Worm (Caenorhabditis elegans): ENCODE data around the gene mig-18.
"Not testable (repeated sequence)": the region's sequence is repeated elsewhere in the genome, so short reads cannot be mapped to it uniquely, and the experiment has no call there.

The mig-18 gene

ce11 chrIII:13390789-13391188, 12.2 kb upstream of the mig-18 start:
- TF ChIP-seq zag-1 (tag; optimal IDR thresholded peaks at IDR 0.05) (no peak), nhr-11 (tag; optimal IDR thresholded peaks at IDR 0.05) (no peak), unc-39 (tag; optimal IDR thresholded peaks at IDR 0.05) (no peak), jun-1 (tag; optimal IDR thresholded peaks at IDR 0.05) (no peak)

DNA sequence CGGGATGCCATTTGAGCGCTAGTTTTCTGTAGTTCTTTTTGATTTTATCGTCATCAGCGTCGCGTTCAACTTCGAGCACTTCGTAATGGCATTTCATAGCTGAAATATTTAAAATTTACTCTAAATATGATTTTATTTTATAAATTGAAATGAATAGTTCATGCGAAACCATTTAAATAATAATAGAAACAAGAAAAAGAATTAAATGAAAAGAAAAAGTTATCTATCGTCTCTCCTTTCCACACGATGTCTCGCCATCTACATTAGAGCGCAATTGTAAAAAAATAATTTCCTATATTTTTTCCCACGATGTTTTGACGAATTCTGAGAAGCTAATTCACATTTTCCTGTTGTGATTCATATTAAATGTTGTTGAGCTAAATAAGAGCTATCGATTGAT, 9.8 kb upstream of the mig-18 start, which contains the start of gene dnj-17:
dnj-17 (minus strand) TSS at position 101 of the 400 bp plus-strand sequence.
- TF ChIP-seq ztf-4 (tag; optimal IDR thresholded peaks at IDR 0.05), result no peak
- TF ChIP-seq nhr-12 (tag; optimal IDR thresholded peaks at IDR 0.05), result no peak
- no peak for TF ChIP-seq hmg-11 (tag; optimal IDR thresholded peaks at IDR 0.05)
- no peak for TF ChIP-seq ama-1 (optimal IDR thresholded peaks at IDR 0.05)

DNA sequence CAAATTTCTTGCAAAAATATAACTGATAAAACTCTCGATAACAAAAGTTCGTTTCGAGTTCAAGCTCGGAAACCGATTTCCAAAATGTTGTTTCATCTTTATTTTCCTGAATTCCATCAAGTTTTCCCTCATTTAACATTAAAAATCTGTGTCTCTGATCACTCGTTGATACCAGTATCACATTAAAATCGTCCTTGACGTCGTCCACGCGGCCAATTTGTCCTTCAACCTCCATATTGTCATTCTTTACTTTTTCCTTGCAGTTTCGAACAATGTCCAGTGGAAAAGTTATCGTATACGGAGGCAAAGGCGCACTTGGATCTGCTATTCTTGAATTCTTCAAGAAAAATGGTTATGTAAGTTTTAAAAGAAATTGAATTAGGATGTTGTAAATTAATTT, 9.4 kb upstream of the mig-18 start, which contains the start of gene qdpr-1:
qdpr-1 (plus strand) TSS at position 264 of the 400 bp plus-strand sequence.
- TF ChIP-seq lin-15B (tag; optimal IDR thresholded peaks at IDR 0.05) (no peak), aly-2 (tag; optimal IDR thresholded peaks at IDR 0.05) (no peak), pha-4 (tag; optimal IDR thresholded peaks at IDR 0.05) (no peak), elt-3 (tag; optimal IDR thresholded peaks at IDR 0.05) (peak in 1 of 3 experiments; percentile 37), snpc-4 (tag; optimal IDR thresholded peaks at IDR 0.05) (no peak), nhr-25 (tag; optimal IDR thresholded peaks at IDR 0.05) (peak; percentile 33)

- TF ChIP-seq nhr-23 (tag; optimal IDR thresholded peaks at IDR 0.05) (no peak), hmg-11 (tag; optimal IDR thresholded peaks at IDR 0.05) (no peak), zag-1 (tag; optimal IDR thresholded peaks at IDR 0.05) (no peak), pha-4 (tag; optimal IDR thresholded peaks at IDR 0.05) (no peak)
Observed at ce11 chrIII:13395262-13395661, 7.8 kb upstream of the mig-18 start, which contains the start of gene F11F1.1. Gene F11F1.1 (plus strand): TSS chrIII:13395562.

ce11 chrIII:13401673-13402258, 1.3 kb upstream of the mig-18 start, which contains the start of the genes srlf-9 and srlf-10:
Gene srlf-9 (minus strand): TSS chrIII:13401773.
Gene srlf-10 (plus strand): TSS chrIII:13402208.
- TF ChIP-seq elt-3, snpc-4, skn-1 (tag; optimal IDR thresholded peaks at IDR 0.05): not testable (repeated sequence)

DNA sequence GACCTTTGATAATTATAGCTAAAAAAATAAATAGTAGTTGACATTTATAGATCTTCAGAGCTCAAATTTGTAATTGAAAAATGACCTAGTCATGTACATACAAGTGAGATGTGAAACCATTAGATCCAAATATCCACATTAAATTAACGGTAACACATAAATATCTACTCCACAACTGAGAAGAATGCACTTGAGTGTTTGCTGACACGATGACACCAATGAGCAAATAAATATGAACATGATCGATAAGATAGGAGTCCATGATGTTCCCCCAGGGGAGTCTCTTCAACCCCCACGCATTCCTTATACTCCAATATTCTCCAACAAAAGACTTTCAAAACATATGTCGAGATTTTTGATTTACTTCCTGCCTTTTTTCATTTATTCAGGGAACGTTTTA, 1.4 kb downstream of the mig-18 start, which contains the start of gene ttr-52:
ttr-52 (plus strand) TSS at position 301 of the 400 bp plus-strand sequence.
- no peak for TF ChIP-seq tbx-2 (tag; optimal IDR thresholded peaks at IDR 0.05)
- TF ChIP-seq pqm-1 (tag; optimal IDR thresholded peaks at IDR 0.05), result no peak
- no peak for TF ChIP-seq R02D3.7 (tag; optimal IDR thresholded peaks at IDR 0.05)
- no peak for TF ChIP-seq ceh-16 (tag; optimal IDR thresholded peaks at IDR 0.05)
- no peak for TF ChIP-seq hmg-11 (tag; optimal IDR thresholded peaks at IDR 0.05)
- no peak for TF ChIP-seq nhr-11 (tag; optimal IDR thresholded peaks at IDR 0.05)
- no peak for TF ChIP-seq lin-15B (tag; optimal IDR thresholded peaks at IDR 0.05)

DNA sequence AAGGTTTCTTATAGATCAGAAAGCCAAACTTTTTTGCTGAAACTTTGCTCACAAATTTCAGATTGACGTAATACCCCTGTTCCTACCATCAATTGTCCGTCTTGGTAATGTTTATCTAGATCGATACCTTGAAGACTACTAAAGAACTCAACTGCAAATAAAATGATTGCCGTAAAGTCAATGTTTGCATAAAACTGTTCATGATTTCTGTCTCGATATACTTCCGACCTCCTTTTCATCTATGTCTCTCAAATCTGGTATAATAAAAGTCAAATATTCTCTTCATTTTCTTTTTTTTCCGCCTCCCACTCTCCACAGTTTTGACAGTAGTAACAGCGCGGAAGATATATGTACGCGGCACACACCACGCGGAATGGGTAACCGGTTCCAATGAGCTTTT, 2.5 kb downstream of the mig-18 start, which contains the start of gene nas-1:
nas-1 (plus strand) TSS at position 301 of the 400 bp plus-strand sequence.
- TF ChIP-seq egl-5 (tag; optimal IDR thresholded peaks at IDR 0.05) (no peak), daf-12 (tag; optimal IDR thresholded peaks at IDR 0.05) (no peak), pha-4 (tag; optimal IDR thresholded peaks at IDR 0.05) (no peak), nfya-1 (tag; optimal IDR thresholded peaks at IDR 0.05; ENCODE audit: insufficient read depth) (no peak), lin-15B (tag; optimal IDR thresholded peaks at IDR 0.05) (no peak), egl-27 (tag; optimal IDR thresholded peaks at IDR 0.05) (no peak)

DNA sequence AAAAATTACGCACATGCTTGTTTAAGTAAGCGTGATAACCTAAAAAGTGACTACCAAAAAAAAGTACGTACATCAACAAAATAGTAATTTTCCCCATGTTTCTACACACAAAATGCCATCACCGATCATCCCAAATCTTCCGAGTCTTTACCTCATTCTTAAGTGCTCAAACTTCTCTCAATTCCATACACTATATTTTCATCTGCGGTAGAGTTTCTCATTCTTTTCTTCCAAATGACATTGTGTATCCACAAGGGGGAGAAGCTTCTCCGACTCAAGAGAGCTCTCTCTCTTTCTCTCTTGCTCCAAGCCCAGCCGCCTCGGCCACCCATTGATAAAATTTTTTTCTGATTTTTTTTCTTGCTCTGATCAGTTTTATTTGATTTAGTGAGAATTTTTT, 6.5 kb downstream of the mig-18 start, which contains the start of gene myo-6:
myo-6 (plus strand) TSS at position 301 of the 400 bp plus-strand sequence.
- TF ChIP-seq mdl-1 (tag; optimal IDR thresholded peaks at IDR 0.05), result no peak
- no peak for TF ChIP-seq fos-1 (tag; optimal IDR thresholded peaks at IDR 0.05)
- TF ChIP-seq nhr-237 (tag; optimal IDR thresholded peaks at IDR 0.05), result no peak
- TF ChIP-seq nhr-28 (tag; optimal IDR thresholded peaks at IDR 0.05), result no peak
- no peak for TF ChIP-seq ztf-11 (tag; optimal IDR thresholded peaks at IDR 0.05)
- TF ChIP-seq pha-4 (tag; optimal IDR thresholded peaks at IDR 0.05), result peak; percentile 18
